Worm (Caenorhabditis elegans): ENCODE results near the gene nhr-214.

Gene nhr-214

DNA sequence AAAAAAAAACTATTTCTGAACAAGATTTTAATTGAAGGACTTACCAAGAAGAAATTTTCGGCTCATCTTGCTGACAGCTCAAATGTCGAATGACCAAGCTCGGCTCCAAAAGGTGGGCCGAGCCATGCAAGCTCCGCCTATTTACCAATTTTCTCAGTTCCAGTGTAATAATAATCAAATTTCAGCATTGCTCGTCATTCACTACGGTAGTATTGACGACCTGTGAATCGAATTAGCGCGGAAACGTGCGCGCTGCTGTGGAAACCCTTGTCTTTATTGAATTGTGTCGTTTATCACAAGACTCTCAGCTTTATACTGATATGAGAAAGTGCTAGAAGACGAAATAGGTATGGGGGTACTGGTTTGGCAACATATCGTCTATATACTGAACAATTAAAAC lies 38.3 kb downstream of the nhr-214 start, which contains the start of gene nlp-76 (continued):
- TF ChIP-seq aly-2 (tag; optimal IDR thresholded peaks at IDR 0.05): no peak
- TF ChIP-seq snpc-1.2 (GFP tag; IDR thresholded peaks at IDR 0.05): no peak
- no peak for TF ChIP-seq lin-13 (GFP tag; optimal IDR thresholded peaks at IDR 0.05)
- TF ChIP-seq hlh-30 (tag; optimal IDR thresholded peaks at IDR 0.05; ENCODE audit: insufficient read depth): peak; percentile 56
- no peak for TF ChIP-seq nhr-77 (tag; optimal IDR thresholded peaks at IDR 0.05)
- TF ChIP-seq set-16 (GFP tag; IDR thresholded peaks at IDR 0.05): no peak
- TF ChIP-seq lim-7 (GFP tag; IDR thresholded peaks at IDR 0.05): peak; percentile 61; the same call in 1 of the 2 replicates
- TF ChIP-seq aha-1 (tag): peak; percentile 98
- TF ChIP-seq daf-8 (GFP tag; IDR thresholded peaks at IDR 0.05): no peak
- no peak for TF ChIP-seq spr-1 (tag; optimal IDR thresholded peaks at IDR 0.05)

DNA sequence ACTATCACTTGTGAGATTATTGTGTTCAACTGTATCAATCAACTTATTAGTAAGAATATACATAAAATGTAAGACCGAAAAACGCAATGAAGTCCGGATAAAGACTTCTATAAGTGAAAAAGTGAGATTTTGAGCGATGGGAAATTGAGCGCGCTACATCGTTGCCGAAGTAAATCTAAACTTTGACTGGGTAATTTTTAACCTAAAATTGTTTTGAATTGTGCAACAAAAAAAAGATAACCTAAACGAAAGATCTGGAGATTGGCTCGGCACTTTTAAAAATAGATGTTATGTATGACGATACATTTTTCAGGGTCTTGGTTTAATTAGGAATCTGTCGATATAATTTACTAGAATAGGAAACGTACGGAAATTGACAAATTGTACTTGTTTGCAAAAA lies 38.7 kb downstream of the nhr-214 start:
- TF ChIP-seq saeg-2 (GFP tag; IDR thresholded peaks at IDR 0.05) (no peak), F10B5.3 (tag; optimal IDR thresholded peaks at IDR 0.05) (no peak), egl-27 (tag; optimal IDR thresholded peaks at IDR 0.05) (no peak), nhr-42 (GFP tag; IDR thresholded peaks at IDR 0.05) (no peak), nhr-25 (tag; optimal IDR thresholded peaks at IDR 0.05; ENCODE audit: borderline replicate concordance, insufficient read depth) (peak; percentile 47), duxl-1 (tag; optimal IDR thresholded peaks at IDR 0.05; ENCODE audit: poor library complexity) (peak; percentile 10), nhr-10 (tag; optimal IDR thresholded peaks at IDR 0.05) (no peak), aha-1 (tag) (peak; percentile 95), ctbp-1 (GFP tag; IDR thresholded peaks at IDR 0.05) (peak; percentile 21; the same call in 1 of the 2 replicates)

- TF ChIP-seq lin-29 (GFP tag; IDR thresholded peaks at IDR 0.05) (peak; percentile 50; the same call in 1 of the 2 replicates), T26A8.4 (GFP tag; IDR thresholded peaks at IDR 0.05) (peak; percentile 80), ctbp-1 (GFP tag; IDR thresholded peaks at IDR 0.05) (peak; percentile 83), duxl-1 (tag; optimal IDR thresholded peaks at IDR 0.05; ENCODE audit: poor library complexity) (peak; percentile 59), Y105C5A.15 (GFP tag; IDR thresholded peaks at IDR 0.05) (peak; percentile 77; the same call in 1 of the 2 replicates), T20F7.1 (GFP tag; optimal IDR thresholded peaks at IDR 0.05) (peak; percentile 29), jun-1 (tag; optimal IDR thresholded peaks at IDR 0.05) (no peak), sdz-12 (GFP tag; optimal IDR thresholded peaks at IDR 0.05) (peak; percentile 0), nhr-111 (GFP tag; optimal IDR thresholded peaks at IDR 0.05) (peak; percentile 47), cey-2 (tag; optimal IDR thresholded peaks at IDR 0.05; ENCODE audit: borderline replicate concordance, insufficient read depth) (peak; percentile 27), unc-62 (GFP tag; optimal IDR thresholded peaks at IDR 0.05 in 1 of 2) (peak in 1 of 2 experiments; percentile 97), unc-62 (tag; optimal IDR thresholded peaks at IDR 0.05) (no peak), hlh-11 (tag; optimal IDR thresholded peaks at IDR 0.05) (peak; percentile 73), arid-1 (GFP tag; conservative IDR thresholded peaks at IDR 0.05) (peak; percentile 71; the same call in 1 of the 2 replicates), php-3 (GFP tag; IDR thresholded peaks at IDR 0.05) (peak; percentile 66; the same call in 1 of the 2 replicates), aly-2 (tag; optimal IDR thresholded peaks at IDR 0.05) (no peak), hmg-1.1 (GFP tag; IDR thresholded peaks at IDR 0.05) (peak; percentile 92), zfp-2 (tag; optimal IDR thresholded peaks at IDR 0.05) (peak; percentile 44), set-16 (GFP tag; IDR thresholded peaks at IDR 0.05) (peak; percentile 38; the same call in 1 of the 2 replicates), dve-1 (tag; optimal IDR thresholded peaks at IDR 0.05; ENCODE audit: insufficient read depth) (peak; percentile 63), dpl-1 (GFP tag; optimal IDR thresholded peaks at IDR 0.05) (no peak), ZK546.5 (tag; optimal IDR thresholded peaks at IDR 0.05) (no peak), lir-3 (tag; optimal IDR thresholded peaks at IDR 0.05) (peak; percentile 61), F37D6.2 (tag; optimal IDR thresholded peaks at IDR 0.05) (peak; percentile 54), Y48G9A.11 (GFP tag; IDR thresholded peaks at IDR 0.05) (peak; percentile 53; the same call in 1 of the 2 replicates), gei-8 (GFP tag; optimal IDR thresholded peaks at IDR 0.05) (peak; percentile 73), saeg-2 (GFP tag; IDR thresholded peaks at IDR 0.05) (no peak), mxl-3 (GFP tag; optimal IDR thresholded peaks at IDR 0.05) (peak; percentile 78), ceh-20 (GFP tag; IDR thresholded peaks at IDR 0.05) (peak; percentile 73), lin-13 (GFP tag; optimal IDR thresholded peaks at IDR 0.05) (peak; percentile 77), D1046.2 (GFP tag; IDR thresholded peaks at IDR 0.05) (0 out of 2 replicates have a peak, but pooled peaks have one; percentile 66), F49E8.2 (tag; optimal IDR thresholded peaks at IDR 0.05; ENCODE audit: borderline replicate concordance) (peak; percentile 74), dmd-6 (GFP tag; IDR thresholded peaks at IDR 0.05) (peak; percentile 57), fos-1 (tag; optimal IDR thresholded peaks at IDR 0.05) (no peak)
These were observed 40.8 kb downstream of the nhr-214 start for ce11 chrX:12661091-12661526.

Measured in whole organism, L4 larva.